Fruit fly (Drosophila melanogaster) whole organism, embryonic: ENCODE data around the gene CG13829.

ENCODE experiments used
- CG12155 ChIP-seq: fragments of 200-800 bp; sonication (Bioruptor generic); optimal IDR thresholded peaks from 3 replicates; lab custom pipeline; 2016; ENCODE audit warnings: missing biosample characterization, missing genetic modification characterization
- CG12659 ChIP-seq: fragments of 200-800 bp; sonication (Bioruptor generic); optimal IDR thresholded peaks from 3 replicates; lab custom pipeline; 2017; ENCODE audit warnings: mild to moderate bottlenecking, missing biosample characterization, missing genetic modification reagents, missing genetic modification characterization
- CG12769 ChIP-seq: fragments of 200-800 bp; sonication (Bioruptor generic); optimal IDR thresholded peaks from 2 replicates; lab custom pipeline; 2019; ENCODE audit warnings: missing biosample characterization, mild to moderate bottlenecking, missing genetic modification characterization, moderate library complexity
- CG14965 ChIP-seq: fragments of 200-800 bp; sonication (Bioruptor generic); optimal IDR thresholded peaks from 2 replicates; lab custom pipeline; 2016; ENCODE audit warnings: missing biosample characterization, missing genetic modification characterization, borderline replicate concordance
- CG17186 ChIP-seq: fragments of 200-800 bp; sonication (Bioruptor generic); optimal IDR thresholded peaks from 3 replicates; lab custom pipeline; 2017; ENCODE audit warnings: missing biosample characterization, missing genetic modification reagents, missing genetic modification characterization
- CG2120 ChIP-seq: fragments of 200-800 bp; sonication (Bioruptor generic); optimal IDR thresholded peaks from 3 replicates; lab custom pipeline; 2016; ENCODE audit warnings: missing biosample characterization, missing genetic modification characterization
- CG2712 ChIP-seq: fragments of 200-800 bp; optimal IDR thresholded peaks from 3 replicates; lab custom pipeline; 2019; ENCODE audit warnings: missing biosample characterization, mild to moderate bottlenecking, missing genetic modification characterization, moderate library complexity
- CG30020 ChIP-seq: fragments of 200-800 bp; optimal IDR thresholded peaks from 2 replicates; lab custom pipeline; 2019; ENCODE audit warnings: missing biosample characterization, mild to moderate bottlenecking, missing genetic modification characterization, moderate library complexity
- CG30403 ChIP-seq: fragments of 200-800 bp; sonication (Bioruptor generic); optimal IDR thresholded peaks from 3 replicates; lab custom pipeline; 2016; ENCODE audit warnings: missing biosample characterization, missing genetic modification characterization
- CG42726 ChIP-seq: fragments of 200-800 bp; sonication (Bioruptor generic); IDR thresholded peaks from 2 replicates; pipeline ENCODE4 v1.3.6; 2022; ENCODE audit warnings: missing biosample characterization, missing genetic modification characterization; ENCODE audit not compliant: partially characterized antibody
- CG4707 ChIP-seq: fragments of 200-800 bp; sonication (Bioruptor generic); optimal IDR thresholded peaks from 2 replicates; lab custom pipeline; 2018; ENCODE audit warnings: missing biosample characterization, mild to moderate bottlenecking, missing genetic modification characterization, moderate library complexity
- CG6689 ChIP-seq: fragments of 200-800 bp; sonication (Bioruptor generic); IDR thresholded peaks from 2 replicates; pipeline ENCODE4 v1.3.6; 2022; ENCODE audit warnings: missing biosample characterization, missing genetic modification characterization
- CG6765 ChIP-seq: fragments of 200-800 bp; sonication (Bioruptor generic); optimal IDR thresholded peaks from 3 replicates; lab custom pipeline; 2017; ENCODE audit warnings: missing biosample characterization, mild to moderate bottlenecking, missing genetic modification characterization
- CG7271 ChIP-seq: fragments of 200-800 bp; sonication (Bioruptor generic); optimal IDR thresholded peaks from 2 replicates; lab custom pipeline; 2018; ENCODE audit warnings: missing biosample characterization, mild to moderate bottlenecking, missing genetic modification characterization, moderate library complexity
- CG7928 ChIP-seq: fragments of 200-800 bp; sonication (Bioruptor generic); optimal IDR thresholded peaks from 2 replicates; lab custom pipeline; 2017; ENCODE audit warnings: missing biosample characterization, mild to moderate bottlenecking, missing genetic modification characterization
- CG8478 ChIP-seq: fragments of >200 bp; optimal IDR thresholded peaks from 2 replicates; lab custom pipeline; 2018
- CG8924 ChIP-seq: fragments of 200-800 bp; optimal IDR thresholded peaks from 3 replicates; lab custom pipeline; 2019; ENCODE audit warnings: missing biosample characterization, mild to moderate bottlenecking, missing genetic modification characterization, moderate library complexity
- D19B ChIP-seq: fragments of 200-800 bp; sonication (Bioruptor generic); optimal IDR thresholded peaks from 2 replicates; lab custom pipeline; 2017; ENCODE audit warnings: missing biosample characterization, mild to moderate bottlenecking, missing genetic modification characterization
- Ets97D ChIP-seq: fragments of 200-800 bp; sonication (Bioruptor generic); optimal IDR thresholded peaks from 3 replicates; lab custom pipeline; 2016; ENCODE audit warnings: missing biosample characterization, missing genetic modification characterization
- HLH3B ChIP-seq: fragments of 200-800 bp; sonication (Bioruptor generic); IDR thresholded peaks from 2 replicates; pipeline ENCODE4 v1.3.6; 2022; ENCODE audit warnings: missing biosample characterization, missing genetic modification characterization
- HLHmδ ChIP-seq: fragments of 200-800 bp; sonication (Bioruptor generic); optimal IDR thresholded peaks from 2 replicates; lab custom pipeline; 2018; ENCODE audit warnings: missing biosample characterization, mild to moderate bottlenecking, missing genetic modification characterization, moderate library complexity
- Lhr ChIP-seq: fragments of 200-800 bp; sonication (Bioruptor generic); optimal IDR thresholded peaks from 3 replicates; lab custom pipeline; 2017; ENCODE audit warnings: mild to moderate bottlenecking, missing biosample characterization, missing genetic modification reagents, missing genetic modification characterization
- Max ChIP-seq: fragments of 200-800 bp; sonication (Bioruptor generic); optimal IDR thresholded peaks from 2 replicates; lab custom pipeline; 2016; ENCODE audit warnings: missing biosample characterization, mild to moderate bottlenecking, missing genetic modification characterization
- Side ChIP-seq: fragments of 200-800 bp; sonication (Bioruptor generic); optimal IDR thresholded peaks from 2 replicates; lab custom pipeline; 2016; ENCODE audit warnings: missing biosample characterization, missing genetic modification characterization
- Sin3A ChIP-seq: fragments of >200 bp; optimal IDR thresholded peaks from 2 replicates; lab custom pipeline; 2018
- Sry-β ChIP-seq: fragments of 200-800 bp; sonication (Bioruptor generic); optimal IDR thresholded peaks from 2 replicates; lab custom pipeline; 2018; ENCODE audit warnings: missing biosample characterization, mild to moderate bottlenecking, missing genetic modification characterization, moderate library complexity
- bab2 ChIP-seq: fragments of 200-800 bp; sonication (Bioruptor generic); optimal IDR thresholded peaks from 2 replicates; lab custom pipeline; 2016; ENCODE audit warnings: missing biosample characterization, missing genetic modification characterization
- caup ChIP-seq: fragments of 200-800 bp; sonication (Bioruptor generic); optimal IDR thresholded peaks from 3 replicates; lab custom pipeline; 2017; ENCODE audit warnings: missing biosample characterization, mild to moderate bottlenecking, missing genetic modification characterization, moderate library complexity; ENCODE audit not compliant: severe bottlenecking
- dpn ChIP-seq, 2 experiments: fragments of 200-800 bp; sonication (Bioruptor generic); optimal IDR thresholded peaks; 3 replicates each; lab custom pipeline; 2016; ENCODE audit warnings: missing biosample characterization in 2 of 2, missing genetic modification characterization in 2 of 2
- esg ChIP-seq: fragments of 200-800 bp; sonication (Bioruptor generic); conservative IDR thresholded peaks from 2 replicates; pipeline ENCODE4 v1.3.6; 2022; ENCODE audit warnings: missing biosample characterization, missing genetic modification characterization
- fd96Cb ChIP-seq: fragments of 200-800 bp; sonication (Bioruptor generic); optimal IDR thresholded peaks from 2 replicates; lab custom pipeline; 2018; ENCODE audit warnings: missing biosample characterization, mild to moderate bottlenecking, missing genetic modification characterization, moderate library complexity
- ham ChIP-seq: fragments of 200-800 bp; sonication (Bioruptor generic); IDR thresholded peaks from 2 replicates; pipeline ENCODE4 v1.3.6; 2022; ENCODE audit warnings: missing biosample characterization, missing genetic modification characterization
- hbn ChIP-seq: fragments of 200-800 bp; sonication (Bioruptor generic); IDR thresholded peaks from 2 replicates; pipeline ENCODE4 v1.3.6; 2022; ENCODE audit warnings: missing biosample characterization, missing genetic modification characterization; ENCODE audit not compliant: partially characterized antibody
- her ChIP-seq: fragments of 200-800 bp; sonication (Bioruptor generic); optimal IDR thresholded peaks from 2 replicates; lab custom pipeline; 2016; ENCODE audit warnings: missing biosample characterization, missing genetic modification characterization
- hth ChIP-seq: fragments of >200 bp; optimal IDR thresholded peaks from 2 replicates; lab custom pipeline; 2017; ENCODE audit warnings: inconsistent platforms
- inv ChIP-seq: fragments of 200-800 bp; sonication (Bioruptor generic); IDR thresholded peaks from 2 replicates; pipeline ENCODE4 v1.3.6; 2022; ENCODE audit warnings: missing biosample characterization, missing genetic modification characterization; ENCODE audit not compliant: partially characterized antibody
- kay ChIP-seq: fragments of 200-800 bp; sonication (Bioruptor generic); optimal IDR thresholded peaks from 2 replicates; lab custom pipeline; 2016; ENCODE audit warnings: missing biosample characterization, missing genetic modification characterization
- nmo ChIP-seq: fragments of 200-800 bp; sonication (Bioruptor generic); optimal IDR thresholded peaks from 2 replicates; lab custom pipeline; 2018; ENCODE audit warnings: missing biosample characterization, mild to moderate bottlenecking, missing genetic modification characterization, moderate library complexity
- odd ChIP-seq: fragments of 200-800 bp; sonication (Bioruptor generic); optimal IDR thresholded peaks from 2 replicates; lab custom pipeline; 2017; ENCODE audit warnings: missing biosample characterization, mild to moderate bottlenecking, missing genetic modification characterization
- peb ChIP-seq: fragments of 200-800 bp; sonication (Bioruptor generic); IDR thresholded peaks from 2 replicates; pipeline ENCODE4 v1.3.6; 2022; ENCODE audit warnings: missing biosample characterization, missing genetic modification characterization
- sc ChIP-seq, 3 experiments: fragments of >200 bp in 2 of 3; fragments of 200-800 bp in 1 of 3; sonication (Bioruptor generic) in 1 of 3; optimal IDR thresholded peaks; 2 replicates in 2 of 3; 3 replicates in 1 of 3; lab custom pipeline; 2017; ENCODE audit warnings: mild to moderate bottlenecking in 1 of 3, missing biosample characterization in 1 of 3, missing genetic modification characterization in 1 of 3, missing genetic modification reagents in 1 of 3
- slp2 ChIP-seq: fragments of 200-800 bp; sonication (Bioruptor generic); optimal IDR thresholded peaks from 2 replicates; lab custom pipeline; 2016; ENCODE audit warnings: missing biosample characterization, missing genetic modification characterization
- sob ChIP-seq: fragments of 200-800 bp; sonication (Bioruptor generic); IDR thresholded peaks from 2 replicates; pipeline ENCODE4 v1.3.6; 2022; ENCODE audit warnings: missing biosample characterization, missing genetic modification characterization
- ssp ChIP-seq: fragments of 200-800 bp; sonication (Bioruptor generic); IDR thresholded peaks from 2 replicates; pipeline ENCODE4 v1.3.6; 2022; ENCODE audit warnings: missing biosample characterization, missing genetic modification characterization
- tgo ChIP-seq: fragments of 200-800 bp; sonication (Bioruptor generic); IDR thresholded peaks from 3 replicates; pipeline ENCODE4 v1.3.6; 2022; ENCODE audit warnings: missing biosample characterization, missing genetic modification characterization
- tio ChIP-seq: fragments of 200-800 bp; sonication (Bioruptor generic); optimal IDR thresholded peaks from 2 replicates; lab custom pipeline; 2017; ENCODE audit warnings: missing biosample characterization, missing genetic modification characterization, inconsistent platforms
- tx ChIP-seq: fragments of 200-800 bp; sonication (Bioruptor generic); optimal IDR thresholded peaks from 2 replicates; lab custom pipeline; 2016; ENCODE audit warnings: missing biosample characterization, missing genetic modification characterization
- usp ChIP-seq: fragments of >200 bp; optimal IDR thresholded peaks from 2 replicates; lab custom pipeline; 2017; ENCODE audit warnings: missing biosample characterization, missing genetic modification characterization
- zf30C ChIP-seq: fragments of 200-800 bp; sonication (Bioruptor generic); optimal IDR thresholded peaks from 3 replicates; lab custom pipeline; 2018; ENCODE audit warnings: missing biosample characterization, mild to moderate bottlenecking, missing genetic modification characterization

The CG13829 gene

dm6 chr3R:23117683-23118470, 43.3 kb downstream of the CG13829 start, which contains the start of the genes Rassf and CenB1A (continued):
- TF ChIP-seq nmo (GFP tag; lab: Kevin White, UChicago) (peak; percentile 51), Max (peak; percentile 34), sob (GFP tag; lab: Robert Waterston, UW) (peak; percentile 58; the same call in 1 of the 2 replicates), zf30C (GFP tag; lab: Kevin White, UChicago) (no peak), Side (GFP tag; lab: Kevin White, UChicago) (no peak), CG12769 (tag; lab: Kevin White, UChicago) (no peak), dpn (GFP tag; optimal IDR thresholded peaks at IDR 0.05; lab: Kevin White, UChicago) (peak; percentile 53 to 54), CG12155 (GFP tag; lab: Kevin White, UChicago) (peak; percentile 23), sc (optimal IDR thresholded peaks at IDR 0.05; lab: Kevin White, UChicago) (no peak), sc (GFP tag; optimal IDR thresholded peaks at IDR 0.05; lab: Kevin White, UChicago) (no peak), odd (no peak), CG12659 (peak; percentile 51), fd96Cb (tag; lab: Kevin White, UChicago) (peak; percentile 11), ssp (GFP tag; lab: Robert Waterston, UW) (0 out of 2 replicates have a peak, but pooled peaks have one; percentile 31), inv (GFP tag; lab: Robert Waterston, UW) (0 out of 2 replicates have a peak, but pooled peaks have one; percentile 17), CG6765 (GFP tag; lab: Kevin White, UChicago) (peak; percentile 31), Sry-β (GFP tag; lab: Kevin White, UChicago) (peak; percentile 97), ham (GFP tag; lab: Robert Waterston, UW) (no peak), CG8924 (no peak), CG2712 (tag; lab: Kevin White, UChicago) (peak; percentile 14), HLHmδ (GFP tag; lab: Kevin White, UChicago) (no peak), Lhr (GFP tag; lab: Kevin White, UChicago) (peak; percentile 13), kay (GFP tag; lab: Kevin White, UChicago) (peak; percentile 19), CG7271 (tag; lab: Kevin White, UChicago) (peak; percentile 5), HLH3B (GFP tag; lab: Robert Waterston, UW) (peak; percentile 38; the same call in 1 of the 2 replicates), Sin3A (lab: Kevin White, UChicago) (peak; percentile 87), D19B (GFP tag; lab: Kevin White, UChicago) (no peak), tgo (GFP tag; lab: Robert Waterston, UW) (peak; percentile 36; the same call in 1 of the 3 replicates), CG17186 (GFP tag; lab: Kevin White, UChicago) (peak; percentile 38), CG30020 (peak; percentile 25), usp (GFP tag; lab: Kevin White, UChicago) (no peak), slp2 (no peak), Ets97D (GFP tag; lab: Kevin White, UChicago) (peak; percentile 60), tx (GFP tag; lab: Kevin White, UChicago) (no peak), CG30403 (GFP tag; lab: Kevin White, UChicago) (peak; percentile 76), bab2 (GFP tag; lab: Kevin White, UChicago) (peak; percentile 23), hth (lab: Kevin White, UChicago) (no peak), caup (GFP tag; lab: Kevin White, UChicago) (peak; percentile 22), CG42726 (GFP tag; lab: Robert Waterston, UW) (no peak), peb (no peak), tio (no peak), esg (GFP tag; lab: Robert Waterston, UW) (no peak; the same call in 1 of the 2 replicates), hbn (GFP tag; lab: Robert Waterston, UW) (0 out of 2 replicates have a peak, but pooled peaks have one; percentile 44), CG8478 (no peak), CG14965 (GFP tag; lab: Kevin White, UChicago) (no peak), CG4707 (no peak), CG2120 (peak; percentile 62), CG7928 (GFP tag; lab: Kevin White, UChicago) (no peak), CG6689 (peak; percentile 31; the same call in 1 of the 2 replicates), her (GFP tag; lab: Kevin White, UChicago) (peak; percentile 11)
